Fruit fly (Drosophila melanogaster): ENCODE results near the gene CG17186.
A peak's percentile ranks its signal among the peaks of the same experiment; 100 is the strongest.

CG17186 gene

dm6 chr3R:19890340-19890998, 13.2 kb upstream of the CG17186 start, which contains the start of gene CG4733 (continued):
- TF ChIP-seq CG2678 (tag; optimal IDR thresholded peaks at IDR 0.05) (peak; percentile 46), CG3847 (GFP tag; IDR thresholded peaks at IDR 0.05) (0 out of 2 replicates have a peak, but pooled peaks have one; percentile 13), z (GFP tag; IDR thresholded peaks at IDR 0.05) (peak; percentile 15; the same call in 1 of the 3 replicates), Med (GFP tag) (peak; percentile 36), CG13775 (GFP tag; optimal IDR thresholded peaks at IDR 0.05) (peak; percentile 23), Poxn (GFP tag; IDR thresholded peaks at IDR 0.05) (no peak), CG18764 (GFP tag; optimal IDR thresholded peaks at IDR 0.05) (no peak), CG10543 (GFP tag; optimal IDR thresholded peaks at IDR 0.05) (peak; percentile 25), MBD-R2 (GFP tag; IDR thresholded peaks at IDR 0.05) (no peak), Adf1 (GFP tag; IDR thresholded peaks at IDR 0.05) (peak; percentile 74), CG7556 (GFP tag; optimal IDR thresholded peaks at IDR 0.05) (peak; percentile 18), lilli (GFP tag; optimal IDR thresholded peaks at IDR 0.05) (no peak), ftz-f1 (GFP tag; optimal IDR thresholded peaks at IDR 0.05) (no peak)

DNA sequence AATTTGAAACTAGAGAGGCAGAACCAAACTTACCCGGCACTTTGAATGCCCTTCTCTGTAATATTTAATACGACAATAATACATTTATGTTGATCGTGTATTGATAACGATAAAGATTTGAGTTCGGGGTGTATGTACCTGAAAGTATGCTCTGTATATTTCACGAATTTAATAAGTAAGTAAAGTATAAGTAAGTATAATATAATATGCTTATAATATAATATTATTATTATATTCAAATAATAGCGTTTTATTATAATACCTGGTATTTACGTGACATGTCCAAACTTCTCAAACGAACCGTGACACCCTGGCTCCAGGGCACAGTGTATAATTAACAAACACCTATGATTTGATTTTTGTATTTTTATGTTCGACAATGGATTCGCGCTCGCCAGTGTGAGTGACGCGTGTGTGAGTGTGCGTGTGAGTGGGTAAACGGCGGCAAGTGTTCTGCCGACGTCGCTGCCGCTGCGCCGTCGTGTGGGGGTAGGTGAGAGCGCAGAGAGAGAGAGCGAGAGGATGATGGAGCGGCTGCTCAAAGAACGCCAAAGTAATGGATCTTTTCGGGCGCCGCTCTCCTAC, 12.4 kb upstream of the CG17186 start:
- 0 out of 3 replicates have a peak, but pooled peaks have one; percentile 11 for TF ChIP-seq CG6175 (GFP tag; IDR thresholded peaks at IDR 0.05)
- TF ChIP-seq Doc2 (GFP tag; IDR thresholded peaks at IDR 0.05) = no peak
- peak; percentile 79 for TF ChIP-seq dysf (GFP tag; IDR thresholded peaks at IDR 0.05)
- peak; percentile 48 for TF ChIP-seq tio (GFP tag; optimal IDR thresholded peaks at IDR 0.05)
- TF ChIP-seq twi (tag; optimal IDR thresholded peaks at IDR 0.05) = peak; percentile 30
- TF ChIP-seq ems (GFP tag; optimal IDR thresholded peaks at IDR 0.05) = no peak
- TF ChIP-seq Nf-YA (GFP tag; IDR thresholded peaks at IDR 0.05) = peak; percentile 22; the same call in 1 of the 2 replicates
- peak; percentile 88 for TF ChIP-seq sr (GFP tag; IDR thresholded peaks at IDR 0.05)
- TF ChIP-seq CG13296 (GFP tag; optimal IDR thresholded peaks at IDR 0.05) = peak; percentile 86
- TF ChIP-seq CG8944 (GFP tag; optimal IDR thresholded peaks at IDR 0.05) = no peak
- peak; percentile 54 for TF ChIP-seq CG8388 (GFP tag; optimal IDR thresholded peaks at IDR 0.05)
- TF ChIP-seq dati (GFP tag; IDR thresholded peaks at IDR 0.05) = no peak
- TF ChIP-seq CG15514 (GFP tag; optimal IDR thresholded peaks at IDR 0.05) = peak; percentile 71
- TF ChIP-seq CG6683 (GFP tag; optimal IDR thresholded peaks at IDR 0.05) = peak; percentile 79
- peak; percentile 30 to 40 for TF ChIP-seq dpn (GFP tag; optimal IDR thresholded peaks at IDR 0.05)
- 0 out of 2 replicates have a peak, but pooled peaks have one; percentile 7 for TF ChIP-seq CG32767 (GFP tag; IDR thresholded peaks at IDR 0.05)
- TF ChIP-seq cwo (GFP tag; optimal IDR thresholded peaks at IDR 0.05) = peak; percentile 84
- no peak for TF ChIP-seq her (GFP tag; optimal IDR thresholded peaks at IDR 0.05)
- peak; percentile 64 for TF ChIP-seq CG18262 (tag; optimal IDR thresholded peaks at IDR 0.05)
- TF ChIP-seq Adf1 (GFP tag; IDR thresholded peaks at IDR 0.05) = peak; percentile 95
- TF ChIP-seq CG12299 (tag; optimal IDR thresholded peaks at IDR 0.05) = peak; percentile 45
- TF ChIP-seq lmd (GFP tag; IDR thresholded peaks at IDR 0.05) = peak; percentile 73; the same call in 1 of the 2 replicates
- peak; percentile 40 for TF ChIP-seq CG2875 (GFP tag; optimal IDR thresholded peaks at IDR 0.05)
- no peak for TF ChIP-seq CG17186 (GFP tag; optimal IDR thresholded peaks at IDR 0.05)
- no peak for TF ChIP-seq CG14860 (GFP tag; IDR thresholded peaks at IDR 0.05; ENCODE audit: partially characterized antibody)
- peak; percentile 81 for TF ChIP-seq CG9727 (GFP tag; optimal IDR thresholded peaks at IDR 0.05)
- TF ChIP-seq Hr3 (GFP tag; optimal IDR thresholded peaks at IDR 0.05) = peak; percentile 67
- TF ChIP-seq vnd (GFP tag; IDR thresholded peaks at IDR 0.05; ENCODE audit: partially characterized antibody) = no peak
- TF ChIP-seq sna (GFP tag; IDR thresholded peaks at IDR 0.05; ENCODE audit: partially characterized antibody) = no peak
- TF ChIP-seq zfh1 (GFP tag; IDR thresholded peaks at IDR 0.05) = no peak
- no peak for TF ChIP-seq CG12744 (GFP tag; optimal IDR thresholded peaks at IDR 0.05)
- TF ChIP-seq crp (GFP tag; optimal IDR thresholded peaks at IDR 0.05) = no peak
- TF ChIP-seq Ssrp (tag; optimal IDR thresholded peaks at IDR 0.05) = peak; percentile 40
- TF ChIP-seq nerfin-2 (GFP tag; IDR thresholded peaks at IDR 0.05; ENCODE audit: partially characterized antibody) = no peak
- no peak for TF ChIP-seq NFAT (GFP tag; IDR thresholded peaks at IDR 0.05)
- TF ChIP-seq bowl (GFP tag; IDR thresholded peaks at IDR 0.05) = no peak; the same call in 1 of the 2 replicates

Measured in whole organism, embryonic.